Worm (Caenorhabditis elegans) whole organism, young adult: Measurements from ENCODE around the gene C39E6.2.
A peak's percentile ranks its signal among the peaks of the same experiment; 100 is the strongest.

ENCODE experiments used
- F22D6.2 ChIP-seq: sonication (generic microtip); optimal IDR thresholded peaks from 2 replicates; lab custom pipeline; 2016; ENCODE audit warnings: mild to moderate bottlenecking, missing genetic modification characterization, missing compliant biosample characterization
- ZK185.1 ChIP-seq: sonication (generic microtip); optimal IDR thresholded peaks from 2 replicates; lab custom pipeline; 2016; ENCODE audit warnings: mild to moderate bottlenecking, missing genetic modification characterization, missing compliant biosample characterization; ENCODE audit not compliant: poor library complexity, severe bottlenecking
- attf-5 ChIP-seq: fragments of 200-800 bp; sonication (Bioruptor generic); optimal IDR thresholded peaks from 2 replicates; lab custom pipeline; 2018; ENCODE audit warnings: mild to moderate bottlenecking, missing genetic modification characterization, missing compliant biosample characterization
- bed-1 ChIP-seq: fragments of 200-800 bp; sonication (Bioruptor generic); IDR thresholded peaks from 2 replicates; pipeline ENCODE4 v1.3.6; 2022; ENCODE audit warnings: missing genetic modification reagents, missing genetic modification characterization, missing compliant biosample characterization
- cebp-1 ChIP-seq, 2 experiments: fragments of 200-800 bp in 1 of 2; sonication (Bioruptor generic) in 1 of 2; sonication (generic microtip) in 1 of 2; IDR thresholded peaks in 1 of 2; optimal IDR thresholded peaks in 1 of 2; 2 replicates each; pipeline versions ENCODE4 v1.3.6 to Lab custom; 2017 to 2022; ENCODE audit warnings: missing compliant biosample characterization in 2 of 2, missing genetic modification characterization in 2 of 2, mild to moderate bottlenecking in 1 of 2, missing genetic modification reagents in 1 of 2, moderate library complexity in 1 of 2
- ceh-100 ChIP-seq: fragments of 200-800 bp; sonication (Bioruptor generic); IDR thresholded peaks from 2 replicates; pipeline ENCODE4 v1.3.6; 2022; ENCODE audit warnings: missing genetic modification reagents, missing genetic modification characterization, missing compliant biosample characterization
- ekl-4 ChIP-seq: fragments of 200-800 bp; sonication (Bioruptor generic); IDR thresholded peaks from 2 replicates; pipeline ENCODE4 v1.3.6; 2022; ENCODE audit warnings: missing genetic modification reagents, missing genetic modification characterization, missing compliant biosample characterization
- ets-4 ChIP-seq: fragments of 200-800 bp; sonication (Bioruptor generic); optimal IDR thresholded peaks from 2 replicates; lab custom pipeline; 2018; ENCODE audit warnings: mild to moderate bottlenecking, missing genetic modification characterization, missing compliant biosample characterization
- hlh-12 ChIP-seq: sonication (generic microtip); optimal IDR thresholded peaks from 2 replicates; lab custom pipeline; 2016; ENCODE audit warnings: missing genetic modification characterization, missing compliant biosample characterization
- hrde-1 ChIP-seq: sonication (generic microtip); optimal IDR thresholded peaks from 2 replicates; lab custom pipeline; 2016; ENCODE audit warnings: missing genetic modification characterization, mild to moderate bottlenecking, missing compliant biosample characterization, moderate library complexity, missing genotype, missing genetic modification reagents, borderline replicate concordance
- lin-35 ChIP-seq, 3 experiments: fragments of 150-350 bp in 2 of 3; sonication (generic microtip) in 1 of 3; optimal IDR thresholded peaks; 2 replicates each; lab custom pipeline; 2014 to 2018; ENCODE audit warnings: missing biosample characterization in 3 of 3, missing genetic modification characterization in 3 of 3, missing genetic modification reagents in 3 of 3
- lin-40 ChIP-seq: sonication (generic microtip); optimal IDR thresholded peaks from 2 replicates; lab custom pipeline; 2016; ENCODE audit warnings: missing genetic modification characterization, mild to moderate bottlenecking, missing compliant biosample characterization, missing genotype, missing genetic modification reagents
- rec-8 ChIP-seq, 2 experiments: sonication (generic microtip); optimal IDR thresholded peaks; 2 replicates each; lab custom pipeline; 2016; ENCODE audit warnings: mild to moderate bottlenecking in 2 of 2, missing genetic modification characterization in 2 of 2, missing genetic modification reagents in 2 of 2, missing genotype in 2 of 2, missing biosample characterization in 1 of 2, missing compliant biosample characterization in 1 of 2, moderate library complexity in 1 of 2
- tbp1 ChIP-seq: fragments of 200-800 bp; sonication (Bioruptor generic); optimal IDR thresholded peaks from 2 replicates; lab custom pipeline; 2018; ENCODE audit warnings: mild to moderate bottlenecking, missing genetic modification characterization, missing compliant biosample characterization

C39E6.2 gene

ce11 chrX:4706755-4707226, 48.1 kb downstream of the C39E6.2 start, which contains the start of gene dhhc-10 (continued):
- no peak for TF ChIP-seq F22D6.2 (tag; lab: Kevin White, UChicago)
- TF ChIP-seq tbp1 (GFP tag; lab: Kevin White, UChicago), result peak; percentile 7
- no peak for TF ChIP-seq ceh-100 (GFP tag; lab: Robert Waterston, UW)
- TF ChIP-seq ets-4 (GFP tag; lab: Kevin White, UChicago), result peak; percentile 77
- no peak for TF ChIP-seq ekl-4 (GFP tag; lab: Robert Waterston, UW)
- TF ChIP-seq cebp-1 (GFP tag; IDR thresholded peaks at IDR 0.05; lab: Robert Waterston, UW), result no peak
- peak; percentile 59 for TF ChIP-seq cebp-1 (tag; optimal IDR thresholded peaks at IDR 0.05; lab: Kevin White, UChicago)
- TF ChIP-seq lin-40 (tag; lab: Kevin White, UChicago), result peak; percentile 23
- TF ChIP-seq rec-8 (tag; optimal IDR thresholded peaks at IDR 0.05; lab: Kevin White, UChicago), result no peak
- TF ChIP-seq lin-35 (GFP tag; optimal IDR thresholded peaks at IDR 0.05; lab: Kevin White, UChicago), result peak in 1 of 3 experiments; percentile 21
- peak; percentile 45 for TF ChIP-seq ZK185.1 (tag; lab: Kevin White, UChicago)
- TF ChIP-seq hrde-1 (tag; lab: Kevin White, UChicago), result no peak
- peak; percentile 9 for TF ChIP-seq attf-5

- TF ChIP-seq hlh-12 (tag; lab: Kevin White, UChicago), result no peak
Measured at ce11 chrX:4705666-4706065, 49.3 kb downstream of the C39E6.2 start.

ce11 chrX:4704877-4705276, 50.0 kb downstream of the C39E6.2 start, which contains the start of gene aqp-8:
Gene aqp-8, minus strand, starts transcription at chrX:4704977.
- no peak for TF ChIP-seq bed-1 (GFP tag; lab: Robert Waterston, UW)
